Worm (Caenorhabditis elegans) whole organism, L3 larva: ENCODE results near the gene C18A11.4.

Experiments used
- aly-2 ChIP-seq: fragments of 150-350 bp; optimal IDR thresholded peaks from 2 replicates; lab custom pipeline; 2014; ENCODE audit warnings: missing biosample characterization, missing genetic modification characterization
- ama-1 ChIP-seq: fragments of 150-350 bp; optimal IDR thresholded peaks from 2 replicates; lab custom pipeline; 2018
- egl-27 ChIP-seq: sonication (generic microtip); optimal IDR thresholded peaks from 4 replicates; lab custom pipeline; 2017; ENCODE audit warnings: missing biosample characterization, missing genetic modification reagents, missing genetic modification characterization
- mdl-1 ChIP-seq: fragments of 150-350 bp; optimal IDR thresholded peaks from 2 replicates; lab custom pipeline; 2014; ENCODE audit warnings: missing biosample characterization, missing genetic modification characterization
- nfya-1 ChIP-seq: sonication (generic microtip); optimal IDR thresholded peaks from 2 replicates; lab custom pipeline; 2017; ENCODE audit warnings: missing genetic modification characterization, mild to moderate bottlenecking, missing compliant biosample characterization, antibody characterized with exemption, moderate library complexity; ENCODE audit not compliant: insufficient read depth
- nhr-12 ChIP-seq: fragments of 150-350 bp; optimal IDR thresholded peaks from 2 replicates; lab custom pipeline; 2014; ENCODE audit warnings: missing biosample characterization, missing genetic modification characterization
- pha-4 ChIP-seq: fragments of 150-350 bp; optimal IDR thresholded peaks from 2 replicates; lab custom pipeline; 2014; ENCODE audit warnings: missing biosample characterization, missing genetic modification reagents, missing genetic modification characterization
- snpc-4 ChIP-seq: fragments of 150-350 bp; optimal IDR thresholded peaks from 2 replicates; lab custom pipeline; 2014; ENCODE audit warnings: missing biosample characterization, missing genetic modification characterization
- unc-62 ChIP-seq: fragments of 150-350 bp; sonication (generic microtip); optimal IDR thresholded peaks from 4 replicates; lab custom pipeline; 2014; ENCODE audit warnings: missing biosample characterization, missing genetic modification reagents, missing genetic modification characterization
- ztf-11 ChIP-seq: fragments of 150-350 bp; optimal IDR thresholded peaks from 2 replicates; lab custom pipeline; 2014; ENCODE audit warnings: missing biosample characterization, missing genetic modification characterization

ce11 chrX:8037365-8037764, 8.0 kb upstream of the C18A11.4 start:
- TF ChIP-seq ama-1 (no peak), mdl-1 (tag; lab: Kevin White, UChicago) (no peak), aly-2 (tag; lab: Kevin White, UChicago) (no peak), egl-27 (tag; lab: Kevin White, UChicago) (no peak), unc-62 (GFP tag; lab: Kevin White, UChicago) (no peak), snpc-4 (no peak), pha-4 (no peak), nfya-1 (tag; lab: Kevin White, UChicago) (no peak), ztf-11 (tag; lab: Kevin White, UChicago) (no peak), nhr-12 (tag; lab: Kevin White, UChicago) (no peak)
